Fruit fly (Drosophila melanogaster): ENCODE data around the gene Ubc6.

Gene Ubc6

dm6 chr3R:4960898-4961819, 8.7 kb upstream of the Ubc6 start, which contains the start of gene Jhbp2 (continued):
- TF ChIP-seq CG32006 (GFP tag; optimal IDR thresholded peaks at IDR 0.05) (peak; percentile 39), Lpt (GFP tag; optimal IDR thresholded peaks at IDR 0.05) (no peak), CG10669 (GFP tag; optimal IDR thresholded peaks at IDR 0.05) (peak; percentile 21), CG6854 (GFP tag; optimal IDR thresholded peaks at IDR 0.05) (peak; percentile 77), Sox102F (GFP tag; optimal IDR thresholded peaks at IDR 0.05) (peak; percentile 72), Met (GFP tag; optimal IDR thresholded peaks at IDR 0.05) (peak; percentile 79), CG3032 (tag; optimal IDR thresholded peaks at IDR 0.05) (peak; percentile 11), Hr39 (GFP tag; optimal IDR thresholded peaks at IDR 0.05) (peak; percentile 57), CG4318 (GFP tag; optimal IDR thresholded peaks at IDR 0.05) (peak; percentile 2), vri (GFP tag; optimal IDR thresholded peaks at IDR 0.05) (peak; percentile 11), CG8119 (GFP tag; IDR thresholded peaks at IDR 0.05) (0 out of 3 replicates have a peak, but pooled peaks have one; percentile 29), Smox (GFP tag; optimal IDR thresholded peaks at IDR 0.05) (peak; percentile 72), Sox14 (GFP tag; optimal IDR thresholded peaks at IDR 0.05) (peak; percentile 55), OdsH (GFP tag; optimal IDR thresholded peaks at IDR 0.05) (peak; percentile 46), fkh (GFP tag; optimal IDR thresholded peaks at IDR 0.05) (no peak), ss (GFP tag; optimal IDR thresholded peaks at IDR 0.05) (peak; percentile 24 to 36), CG34406 (GFP tag; optimal IDR thresholded peaks at IDR 0.05) (peak; percentile 55), fd59A (GFP tag; optimal IDR thresholded peaks at IDR 0.05) (peak; percentile 11), CG6276 (GFP tag; optimal IDR thresholded peaks at IDR 0.05) (no peak), Ets21C (GFP tag; optimal IDR thresholded peaks at IDR 0.05) (peak; percentile 63), fd85E (GFP tag; optimal IDR thresholded peaks at IDR 0.05) (no peak), CG11762 (GFP tag; optimal IDR thresholded peaks at IDR 0.05; ENCODE audit: insufficient read depth) (peak; percentile 9), Eip78C (GFP tag) (peak; percentile 83), net (GFP tag; optimal IDR thresholded peaks at IDR 0.05) (peak; percentile 41), CG10631 (GFP tag; optimal IDR thresholded peaks at IDR 0.05) (peak; percentile 40), pdm3 (GFP tag; optimal IDR thresholded peaks at IDR 0.05) (peak; percentile 45), svp (GFP tag) (peak; percentile 91), cyc (GFP tag; optimal IDR thresholded peaks at IDR 0.05) (peak; percentile 66), Hr4 (GFP tag; optimal IDR thresholded peaks at IDR 0.05) (no peak), CG16779 (tag; optimal IDR thresholded peaks at IDR 0.05) (no peak), Eip93F (GFP tag; optimal IDR thresholded peaks at IDR 0.05) (no peak), CG15336 (GFP tag; IDR thresholded peaks at IDR 0.05) (0 out of 2 replicates have a peak, but pooled peaks have one; percentile 18)

dm6 chr3R:4960107-4960506, 7.6 kb upstream of the Ubc6 start:
- TF ChIP-seq CG11762 (GFP tag; optimal IDR thresholded peaks at IDR 0.05; ENCODE audit: insufficient read depth) (no peak), CG8319 (GFP tag; optimal IDR thresholded peaks at IDR 0.05) (no peak), CG1621 (tag; optimal IDR thresholded peaks at IDR 0.05) (no peak), salr (GFP tag; optimal IDR thresholded peaks at IDR 0.05) (no peak), CG10631 (GFP tag; optimal IDR thresholded peaks at IDR 0.05) (no peak), svp (GFP tag) (no peak), Gug (GFP tag; IDR thresholded peaks at IDR 0.05) (no peak), CG6808 (GFP tag; optimal IDR thresholded peaks at IDR 0.05) (no peak), CG15336 (GFP tag; IDR thresholded peaks at IDR 0.05) (no peak), Eip78C (GFP tag) (no peak), CG6854 (GFP tag; optimal IDR thresholded peaks at IDR 0.05) (no peak), CG7368 (GFP tag; optimal IDR thresholded peaks at IDR 0.05) (no peak), vri (GFP tag; optimal IDR thresholded peaks at IDR 0.05) (no peak), Hr39 (GFP tag; optimal IDR thresholded peaks at IDR 0.05) (no peak), dac (GFP tag; optimal IDR thresholded peaks at IDR 0.05) (no peak), topi (GFP tag; optimal IDR thresholded peaks at IDR 0.05) (no peak), net (GFP tag; optimal IDR thresholded peaks at IDR 0.05) (no peak), CG11902 (GFP tag; optimal IDR thresholded peaks at IDR 0.05) (no peak), CG3919 (GFP tag; optimal IDR thresholded peaks at IDR 0.05) (no peak), spab (GFP tag; optimal IDR thresholded peaks at IDR 0.05) (no peak)
